Worm (Caenorhabditis elegans): ENCODE results near the gene C16C8.18.

The C16C8.18 gene

DNA sequence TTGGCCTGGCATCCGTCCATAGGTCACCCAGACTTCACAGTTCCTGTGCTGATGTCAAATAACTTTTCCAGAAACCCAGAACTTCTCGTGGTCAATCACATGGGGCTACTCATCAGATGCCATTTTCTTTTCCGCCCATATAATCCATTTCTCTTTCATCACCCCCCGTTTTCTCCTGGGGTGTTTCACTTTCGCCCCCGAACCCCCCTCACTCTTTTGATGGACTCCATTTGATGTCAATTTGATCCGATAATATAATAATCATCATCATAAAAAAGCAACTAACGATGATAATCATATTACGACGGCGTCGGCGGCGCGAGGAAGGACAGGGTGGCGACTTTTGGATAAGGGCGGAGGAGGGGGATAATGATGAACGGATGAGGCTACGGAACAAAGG is 8.8 kb downstream of the C16C8.18 start:
- TF ChIP-seq C06A6.2 (GFP tag; conservative IDR thresholded peaks at IDR 0.05) (no peak), mel-28 (tag; optimal IDR thresholded peaks at IDR 0.05; ENCODE audit: borderline replicate concordance) (no peak), egrh-3 (GFP tag; IDR thresholded peaks at IDR 0.05) (no peak), B0336.3 (GFP tag; IDR thresholded peaks at IDR 0.05) (no peak), Y56A3A.18 (GFP tag; IDR thresholded peaks at IDR 0.05) (no peak)

DNA sequence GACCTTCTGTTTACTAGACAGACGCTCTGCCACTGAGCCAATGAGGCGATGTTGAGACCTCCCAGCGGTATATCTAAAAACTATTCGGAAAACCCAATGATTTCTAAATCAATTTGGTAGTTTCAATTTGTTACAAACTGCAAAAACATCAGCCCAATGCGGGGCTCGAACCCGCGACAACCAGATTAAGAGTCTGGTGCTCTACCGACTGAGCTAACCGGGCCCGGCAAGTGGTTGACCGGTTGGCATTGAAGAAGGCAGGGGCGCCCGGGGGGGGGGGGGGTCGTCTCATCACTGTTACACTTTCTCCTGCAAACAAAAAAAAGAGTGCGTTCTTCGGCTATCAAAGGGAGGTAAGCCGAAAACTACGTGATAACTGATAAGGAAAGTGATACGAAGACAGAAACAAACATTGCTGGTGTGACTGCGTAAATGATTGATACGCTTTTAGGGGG is 9.8 kb downstream of the C16C8.18 start:
- TF ChIP-seq tlf-1 (GFP tag; optimal IDR thresholded peaks at IDR 0.05) = peak; percentile 27
- TF ChIP-seq ccch-3 (GFP tag; optimal IDR thresholded peaks at IDR 0.05) = no peak
- TF ChIP-seq mel-28 (tag; optimal IDR thresholded peaks at IDR 0.05; ENCODE audit: borderline replicate concordance) = no peak
- TF ChIP-seq egl-18 (GFP tag; IDR thresholded peaks at IDR 0.05) = no peak
- TF ChIP-seq lin-35 (GFP tag; optimal IDR thresholded peaks at IDR 0.05) = peak in 1 of 3 experiments; percentile 39
- no peak for TF ChIP-seq Y67H2A.10 (GFP tag; conservative IDR thresholded peaks at IDR 0.05)
- peak; percentile 88 for TF ChIP-seq nfyb-1 (GFP tag; IDR thresholded peaks at IDR 0.05)
- TF ChIP-seq nfya-1 (tag; optimal IDR thresholded peaks at IDR 0.05; ENCODE audit: borderline replicate concordance, insufficient read depth) = no peak
- no peak for TF ChIP-seq ztf-28 (GFP tag; IDR thresholded peaks at IDR 0.05)
- TF ChIP-seq him-1 (tag; optimal IDR thresholded peaks at IDR 0.05) = peak; percentile 93
- peak; percentile 73 for TF ChIP-seq sptf-2 (GFP tag; optimal IDR thresholded peaks at IDR 0.05)
- no peak for TF ChIP-seq hsf-1 (GFP tag; IDR thresholded peaks at IDR 0.05)
- no peak for TF ChIP-seq pha-4 (tag; optimal IDR thresholded peaks at IDR 0.05)
- peak; percentile 68 for TF ChIP-seq somi-1 (GFP tag; optimal IDR thresholded peaks at IDR 0.05)
- TF ChIP-seq F52B5.7 (tag; optimal IDR thresholded peaks at IDR 0.05) = peak; percentile 8
- peak; percentile 49; the same call in 1 of the 2 replicates for TF ChIP-seq B0019.2 (GFP tag; conservative IDR thresholded peaks at IDR 0.05)
- TF ChIP-seq rpc-1 (optimal IDR thresholded peaks at IDR 0.05) = peak; percentile 90
- TF ChIP-seq rpc-1 (tag; optimal IDR thresholded peaks at IDR 0.05) = peak; percentile 87
- no peak for TF ChIP-seq F23B12.7 (tag; optimal IDR thresholded peaks at IDR 0.05; ENCODE audit: insufficient read depth)
- TF ChIP-seq madf-6 (GFP tag; IDR thresholded peaks at IDR 0.05) = peak; percentile 69
- TF ChIP-seq ZK185.1 (tag; optimal IDR thresholded peaks at IDR 0.05; ENCODE audit: poor library complexity, severe bottlenecking) = no peak
- peak; percentile 92 for TF ChIP-seq nhr-90 (tag; optimal IDR thresholded peaks at IDR 0.05)
- TF ChIP-seq atf-7 (tag; optimal IDR thresholded peaks at IDR 0.05) = peak; percentile 75
- no peak for TF ChIP-seq bed-2 (GFP tag; IDR thresholded peaks at IDR 0.05)
- no peak for TF ChIP-seq madf-3 (GFP tag; IDR thresholded peaks at IDR 0.05)
- no peak for TF ChIP-seq ama-1 (optimal IDR thresholded peaks at IDR 0.05)
- TF ChIP-seq ama-1 (GFP tag; optimal IDR thresholded peaks at IDR 0.05) = peak in 1 of 2 experiments; percentile 65
- TF ChIP-seq dpl-1 (GFP tag; optimal IDR thresholded peaks at IDR 0.05) = no peak
- TF ChIP-seq F57A8.1 (GFP tag; optimal IDR thresholded peaks at IDR 0.05) = peak; percentile 81
- TF ChIP-seq F57C9.4 (tag; optimal IDR thresholded peaks at IDR 0.05) = no peak
- peak; percentile 80 for TF ChIP-seq die-1 (tag; optimal IDR thresholded peaks at IDR 0.05)
- TF ChIP-seq tbp1 (GFP tag; optimal IDR thresholded peaks at IDR 0.05) = peak; percentile 97
- TF ChIP-seq ceh-58 (GFP tag; IDR thresholded peaks at IDR 0.05) = 0 out of 2 replicates have a peak, but pooled peaks have one; percentile 54
- no peak for TF ChIP-seq ztf-6 (GFP tag; IDR thresholded peaks at IDR 0.05)
- TF ChIP-seq nhr-80 (tag; optimal IDR thresholded peaks at IDR 0.05) = peak; percentile 79
- no peak for TF ChIP-seq Y95B8A.8 (GFP tag; IDR thresholded peaks at IDR 0.05)
- TF ChIP-seq rcor-1 (GFP tag; IDR thresholded peaks at IDR 0.05) = peak; percentile 43; the same call in 1 of the 2 replicates
- TF ChIP-seq mcd-1 (GFP tag; IDR thresholded peaks at IDR 0.05) = peak; percentile 80
- TF ChIP-seq unc-62 (GFP tag; optimal IDR thresholded peaks at IDR 0.05) = no peak
- TF ChIP-seq cebp-2 (GFP tag; IDR thresholded peaks at IDR 0.05) = 0 out of 2 replicates have a peak, but pooled peaks have one; percentile 46
- TF ChIP-seq bed-1 (GFP tag; IDR thresholded peaks at IDR 0.05) = no peak
- no peak for TF ChIP-seq lir-1 (GFP tag; conservative IDR thresholded peaks at IDR 0.05)
- peak; percentile 74 for TF ChIP-seq athp-1 (tag; optimal IDR thresholded peaks at IDR 0.05)
- peak; percentile 40 for TF ChIP-seq mes-4 (tag; optimal IDR thresholded peaks at IDR 0.05)
